Fruit fly (Drosophila melanogaster) whole organism, embryonic: Measurements from ENCODE around the gene Zdhhc8.

Experiments
- Atf-2 ChIP-seq: fragments of 200-800 bp; sonication (Bioruptor generic); optimal IDR thresholded peaks from 2 replicates; lab custom pipeline; 2016; ENCODE audit warnings: missing biosample characterization, missing genetic modification characterization
- CG10366 ChIP-seq: fragments of 200-800 bp; sonication (Bioruptor generic); IDR thresholded peaks from 2 replicates; pipeline ENCODE4 v1.3.6; 2022; ENCODE audit warnings: missing biosample characterization, missing genetic modification characterization
- CG11093 ChIP-seq: fragments of 200-800 bp; sonication (Bioruptor generic); IDR thresholded peaks from 3 replicates; pipeline ENCODE4 v1.3.6; 2022; ENCODE audit warnings: missing biosample characterization, missing genetic modification characterization
- CG12155 ChIP-seq: fragments of 200-800 bp; sonication (Bioruptor generic); optimal IDR thresholded peaks from 3 replicates; lab custom pipeline; 2016; ENCODE audit warnings: missing biosample characterization, missing genetic modification characterization
- CG13287 ChIP-seq: fragments of 200-800 bp; sonication (Bioruptor generic); IDR thresholded peaks from 2 replicates; pipeline ENCODE4 v1.3.6; 2022; ENCODE audit warnings: missing biosample characterization, missing genetic modification characterization; ENCODE audit not compliant: partially characterized antibody
- CG13424 ChIP-seq: fragments of 200-800 bp; sonication (Bioruptor generic); optimal IDR thresholded peaks from 2 replicates; lab custom pipeline; 2019; ENCODE audit warnings: missing biosample characterization, mild to moderate bottlenecking, missing genetic modification characterization, moderate library complexity
- CG1603 ChIP-seq: fragments of 200-800 bp; sonication (Bioruptor generic); optimal IDR thresholded peaks from 2 replicates; lab custom pipeline; 2019; ENCODE audit warnings: missing biosample characterization, mild to moderate bottlenecking, missing genetic modification characterization, moderate library complexity
- CG1647 ChIP-seq: fragments of 200-800 bp; sonication (Bioruptor generic); optimal IDR thresholded peaks from 3 replicates; lab custom pipeline; 2016; ENCODE audit warnings: missing biosample characterization, missing genetic modification characterization
- CG2889 ChIP-seq: fragments of 200-800 bp; sonication (Bioruptor generic); IDR thresholded peaks from 3 replicates; pipeline ENCODE4 v1.3.6; 2022; ENCODE audit warnings: missing biosample characterization, missing genetic modification characterization
- CG31224 ChIP-seq: fragments of 200-800 bp; sonication (Bioruptor generic); IDR thresholded peaks from 2 replicates; pipeline ENCODE4 v1.3.6; 2022; ENCODE audit warnings: missing biosample characterization, missing genetic modification characterization
- CG31441 ChIP-seq: fragments of 200-800 bp; sonication (Bioruptor generic); IDR thresholded peaks from 2 replicates; pipeline ENCODE4 v1.3.6; 2022; ENCODE audit warnings: missing biosample characterization, missing genetic modification characterization
- CG3163 ChIP-seq: fragments of 200-800 bp; sonication (Bioruptor generic); optimal IDR thresholded peaks from 3 replicates; lab custom pipeline; 2016; ENCODE audit warnings: missing biosample characterization, missing genetic modification characterization
- CG32532 ChIP-seq: fragments of 200-800 bp; sonication (Bioruptor generic); IDR thresholded peaks from 2 replicates; pipeline ENCODE4 v1.3.6; 2022; ENCODE audit warnings: missing biosample characterization, missing genetic modification characterization
- CG33557 ChIP-seq: fragments of 200-800 bp; sonication (Bioruptor generic); optimal IDR thresholded peaks from 2 replicates; lab custom pipeline; 2019; ENCODE audit warnings: missing biosample characterization, mild to moderate bottlenecking, missing genetic modification characterization, moderate library complexity
- CG3847 ChIP-seq: fragments of 200-800 bp; sonication (Bioruptor generic); IDR thresholded peaks from 2 replicates; pipeline ENCODE4 v1.3.6; 2022; ENCODE audit warnings: missing biosample characterization, missing genetic modification characterization
- CG4820 ChIP-seq: fragments of 200-800 bp; sonication (Bioruptor generic); optimal IDR thresholded peaks from 3 replicates; lab custom pipeline; 2016; ENCODE audit warnings: missing biosample characterization, missing genetic modification characterization
- CG5245 ChIP-seq: fragments of 200-800 bp; sonication (Bioruptor generic); optimal IDR thresholded peaks from 3 replicates; lab custom pipeline; 2016; ENCODE audit warnings: missing biosample characterization, missing genetic modification characterization
- CG6765 ChIP-seq: fragments of 200-800 bp; sonication (Bioruptor generic); optimal IDR thresholded peaks from 3 replicates; lab custom pipeline; 2017; ENCODE audit warnings: missing biosample characterization, mild to moderate bottlenecking, missing genetic modification characterization
- CG7556 ChIP-seq: fragments of 200-800 bp; sonication (Bioruptor generic); optimal IDR thresholded peaks from 2 replicates; lab custom pipeline; 2017; ENCODE audit warnings: missing biosample characterization, mild to moderate bottlenecking, missing genetic modification characterization
- CG8478 ChIP-seq: fragments of >200 bp; optimal IDR thresholded peaks from 2 replicates; lab custom pipeline; 2018
- CG9932 ChIP-seq: fragments of 200-800 bp; sonication (Bioruptor generic); IDR thresholded peaks from 2 replicates; pipeline ENCODE4 v1.3.6; 2022; ENCODE audit warnings: missing biosample characterization, missing genetic modification characterization
- D19B ChIP-seq: fragments of 200-800 bp; sonication (Bioruptor generic); optimal IDR thresholded peaks from 2 replicates; lab custom pipeline; 2017; ENCODE audit warnings: missing biosample characterization, mild to moderate bottlenecking, missing genetic modification characterization
- Ets65A ChIP-seq: fragments of 200-800 bp; sonication (Bioruptor generic); peaks from one replicate; lab custom pipeline; 2016; ENCODE audit warnings: missing biosample characterization, missing genetic modification characterization
- Ets97D ChIP-seq: fragments of 200-800 bp; sonication (Bioruptor generic); optimal IDR thresholded peaks from 3 replicates; lab custom pipeline; 2016; ENCODE audit warnings: missing biosample characterization, missing genetic modification characterization
- HLHmδ ChIP-seq: fragments of 200-800 bp; sonication (Bioruptor generic); optimal IDR thresholded peaks from 2 replicates; lab custom pipeline; 2018; ENCODE audit warnings: missing biosample characterization, mild to moderate bottlenecking, missing genetic modification characterization, moderate library complexity
- Hr39 ChIP-seq: fragments of >200 bp; optimal IDR thresholded peaks from 2 replicates; lab custom pipeline; 2017
- Kr ChIP-seq: fragments of 200-800 bp; sonication (Bioruptor generic); optimal IDR thresholded peaks from 2 replicates; lab custom pipeline; 2017; ENCODE audit warnings: missing biosample characterization, mild to moderate bottlenecking, missing genetic modification characterization
- NC2α ChIP-seq: fragments of 200-800 bp; sonication (Bioruptor generic); optimal IDR thresholded peaks from 2 replicates; lab custom pipeline; 2016; ENCODE audit warnings: missing biosample characterization, missing genetic modification characterization
- Nf-YA ChIP-seq: fragments of 200-800 bp; sonication (Bioruptor generic); IDR thresholded peaks from 2 replicates; pipeline ENCODE4 v1.3.6; 2022; ENCODE audit warnings: missing biosample characterization, missing genetic modification characterization
- Oaz ChIP-seq: fragments of 200-800 bp; sonication (Bioruptor generic); IDR thresholded peaks from 2 replicates; pipeline ENCODE4 v1.3.6; 2022; ENCODE audit warnings: missing biosample characterization, missing genetic modification characterization
- Pdp1 ChIP-seq, 2 experiments: fragments of 200-800 bp; sonication (Bioruptor generic); optimal IDR thresholded peaks; 3 replicates each; lab custom pipeline; 2016; ENCODE audit warnings: missing biosample characterization in 2 of 2, missing genetic modification characterization in 2 of 2, mild to moderate bottlenecking in 1 of 2, moderate library complexity in 1 of 2
- Ravus ChIP-seq: fragments of 200-800 bp; sonication (Bioruptor generic); IDR thresholded peaks from 2 replicates; pipeline ENCODE4 v1.3.6; 2022; ENCODE audit warnings: missing biosample characterization, missing genetic modification characterization
- Scr ChIP-seq: fragments of 200-800 bp; sonication (Bioruptor generic); IDR thresholded peaks from 2 replicates; pipeline ENCODE4 v1.3.6; 2022; ENCODE audit warnings: missing biosample characterization, missing genetic modification characterization; ENCODE audit not compliant: partially characterized antibody
- Sry-β ChIP-seq: fragments of 200-800 bp; sonication (Bioruptor generic); optimal IDR thresholded peaks from 2 replicates; lab custom pipeline; 2018; ENCODE audit warnings: missing biosample characterization, mild to moderate bottlenecking, missing genetic modification characterization, moderate library complexity
- ab ChIP-seq: fragments of 200-800 bp; sonication (Bioruptor generic); optimal IDR thresholded peaks from 2 replicates; lab custom pipeline; 2016; ENCODE audit warnings: missing biosample characterization, missing genetic modification characterization
- ase ChIP-seq: fragments of 200-800 bp; sonication (Bioruptor generic); IDR thresholded peaks from 3 replicates; pipeline ENCODE4 v1.3.6; 2022; ENCODE audit warnings: missing biosample characterization, missing genetic modification characterization
- bab2 ChIP-seq: fragments of 200-800 bp; sonication (Bioruptor generic); optimal IDR thresholded peaks from 2 replicates; lab custom pipeline; 2016; ENCODE audit warnings: missing biosample characterization, missing genetic modification characterization
- bigmax ChIP-seq: fragments of 200-800 bp; sonication (Bioruptor generic); optimal IDR thresholded peaks from 2 replicates; lab custom pipeline; 2018; ENCODE audit warnings: missing biosample characterization, mild to moderate bottlenecking, missing genetic modification characterization
- cas ChIP-seq: fragments of 200-800 bp; sonication (Bioruptor generic); IDR thresholded peaks from 2 replicates; pipeline ENCODE4 v1.3.6; 2022; ENCODE audit warnings: missing biosample characterization, missing genetic modification characterization
- crol ChIP-seq: fragments of 200-800 bp; sonication (Bioruptor generic); IDR thresholded peaks from 2 replicates; pipeline ENCODE4 v1.3.6; 2022; ENCODE audit warnings: missing biosample characterization, missing genetic modification characterization
- dan ChIP-seq: fragments of 200-800 bp; sonication (Bioruptor generic); IDR thresholded peaks from 2 replicates; pipeline ENCODE4 v1.3.6; 2022; ENCODE audit warnings: missing biosample characterization, missing genetic modification characterization
- dmrt99B ChIP-seq: fragments of 200-800 bp; sonication (Bioruptor generic); optimal IDR thresholded peaks from 2 replicates; lab custom pipeline; 2018; ENCODE audit warnings: missing biosample characterization, mild to moderate bottlenecking, missing genetic modification characterization, moderate library complexity
- en ChIP-seq: fragments of 200-800 bp; sonication (Bioruptor generic); optimal IDR thresholded peaks from 2 replicates; lab custom pipeline; 2016; ENCODE audit warnings: missing biosample characterization, missing genetic modification characterization
- fd64A ChIP-seq: fragments of 200-800 bp; sonication (Bioruptor generic); optimal IDR thresholded peaks from 3 replicates; lab custom pipeline; 2018; ENCODE audit warnings: missing biosample characterization, mild to moderate bottlenecking, missing genetic modification characterization
- gsb-n ChIP-seq: fragments of 200-800 bp; sonication (Bioruptor generic); optimal IDR thresholded peaks from 3 replicates; lab custom pipeline; 2018; ENCODE audit warnings: missing biosample characterization, mild to moderate bottlenecking, missing genetic modification characterization
- ind ChIP-seq: fragments of 200-800 bp; sonication (Bioruptor generic); optimal IDR thresholded peaks from 3 replicates; lab custom pipeline; 2016; ENCODE audit warnings: missing biosample characterization, missing genetic modification characterization
- mirr ChIP-seq: fragments of 200-800 bp; sonication (Bioruptor generic); optimal IDR thresholded peaks from 3 replicates; lab custom pipeline; 2018; ENCODE audit warnings: missing biosample characterization, mild to moderate bottlenecking, missing genetic modification characterization
- nau ChIP-seq: fragments of 200-800 bp; sonication (Bioruptor generic); optimal IDR thresholded peaks from 3 replicates; lab custom pipeline; 2017; ENCODE audit warnings: missing biosample characterization, mild to moderate bottlenecking, missing genetic modification characterization, missing genetic modification reagents
- pb ChIP-seq: fragments of 200-800 bp; sonication (Bioruptor generic); optimal IDR thresholded peaks from 3 replicates; lab custom pipeline; 2016; ENCODE audit warnings: missing biosample characterization, missing genetic modification characterization
- phol ChIP-seq: fragments of 200-800 bp; sonication (Bioruptor generic); optimal IDR thresholded peaks from 3 replicates; lab custom pipeline; 2018; ENCODE audit warnings: missing biosample characterization, mild to moderate bottlenecking, missing genetic modification characterization, moderate library complexity
- sim ChIP-seq: fragments of 200-800 bp; sonication (Bioruptor generic); IDR thresholded peaks from 2 replicates; pipeline ENCODE4 v1.3.6; 2022; ENCODE audit warnings: missing biosample characterization, missing genetic modification characterization
- stwl ChIP-seq: fragments of 200-800 bp; sonication (Bioruptor generic); optimal IDR thresholded peaks from 3 replicates; lab custom pipeline; 2018; ENCODE audit warnings: missing biosample characterization, mild to moderate bottlenecking, missing genetic modification characterization, moderate library complexity
- vfl ChIP-seq: fragments of 200-800 bp; sonication (Bioruptor generic); optimal IDR thresholded peaks from 2 replicates; lab custom pipeline; 2016; ENCODE audit warnings: missing biosample characterization, missing genetic modification characterization

Gene Zdhhc8

DNA sequence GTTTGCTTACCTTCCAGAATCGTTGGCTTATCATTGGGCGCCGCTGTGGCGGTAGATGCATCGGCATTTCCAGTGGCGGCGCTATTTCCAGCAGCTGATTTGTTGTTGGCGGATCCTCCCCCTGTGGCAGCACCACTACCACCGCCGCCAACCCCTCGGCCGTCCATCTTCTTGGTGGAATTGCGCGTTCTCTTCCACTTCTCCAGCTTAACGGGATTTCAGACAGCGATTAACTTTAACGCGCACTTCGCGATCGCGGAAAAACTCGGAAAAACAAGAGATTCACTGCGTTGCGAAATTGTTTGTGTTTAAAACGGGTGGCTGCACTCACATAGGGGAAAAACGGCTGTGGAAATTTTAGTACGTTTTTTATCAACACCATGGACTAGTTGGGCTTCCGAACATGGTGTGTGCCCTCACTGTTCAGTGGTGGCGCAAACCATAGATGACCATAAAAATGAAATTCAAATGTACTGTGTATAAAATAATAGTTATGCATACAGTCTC, 73.2 kb downstream of the Zdhhc8 start, which contains the start of gene c11.1 (continued):
- TF ChIP-seq mirr (GFP tag; lab: Kevin White, UChicago) (no peak), fd64A (GFP tag; lab: Kevin White, UChicago) (no peak), Kr (GFP tag; lab: Kevin White, UChicago) (no peak), Atf-2 (GFP tag; lab: Kevin White, UChicago) (no peak), CG5245 (GFP tag; lab: Kevin White, UChicago) (no peak), vfl (GFP tag; lab: Kevin White, UChicago) (no peak), stwl (tag; lab: Kevin White, UChicago) (peak; percentile 11), CG4820 (GFP tag; lab: Kevin White, UChicago) (no peak), bigmax (GFP tag; lab: Kevin White, UChicago) (no peak), sim (GFP tag; lab: Robert Waterston, UW) (no peak), Nf-YA (GFP tag; lab: Robert Waterston, UW) (no peak), en (GFP tag; lab: Kevin White, UChicago) (no peak), CG31224 (GFP tag; lab: Robert Waterston, UW) (no peak), ind (GFP tag; lab: Kevin White, UChicago) (no peak), ab (no peak), Hr39 (lab: Kevin White, UChicago) (no peak), gsb-n (no peak), CG31441 (no peak), CG8478 (lab: Kevin White, UChicago) (no peak), dmrt99B (no peak), pb (no peak), CG1603 (tag; lab: Kevin White, UChicago) (no peak), CG13424 (tag; lab: Kevin White, UChicago) (no peak), CG3847 (GFP tag; lab: Robert Waterston, UW) (peak; percentile 47; the same call in 1 of the 2 replicates), phol (peak; percentile 19), Sry-β (GFP tag; lab: Kevin White, UChicago) (no peak), CG12155 (no peak), CG7556 (GFP tag; lab: Kevin White, UChicago) (no peak), CG11093 (no peak), CG3163 (GFP tag; lab: Kevin White, UChicago) (peak; percentile 65), Ets97D (GFP tag; lab: Kevin White, UChicago) (peak; percentile 44), Pdp1 (GFP tag; optimal IDR thresholded peaks at IDR 0.05; lab: Kevin White, UChicago) (peak in 1 of 2 experiments; percentile 56), Ets65A (GFP tag; lab: Kevin White, UChicago) (no peak), dan (GFP tag; lab: Robert Waterston, UW) (no peak), CG6765 (GFP tag; lab: Kevin White, UChicago) (no peak), CG33557 (no peak), ase (GFP tag; lab: Robert Waterston, UW) (no peak), NC2α (no peak), D19B (GFP tag; lab: Kevin White, UChicago) (no peak), CG13287 (peak; percentile 47; the same call in 1 of the 2 replicates), cas (GFP tag; lab: Robert Waterston, UW) (no peak), Scr (no peak), CG32532 (GFP tag; lab: Robert Waterston, UW) (no peak), HLHmδ (GFP tag; lab: Kevin White, UChicago) (no peak), Ravus (no peak), CG9932 (GFP tag; lab: Robert Waterston, UW) (no peak; the same call in 1 of the 2 replicates), CG10366 (GFP tag; lab: Robert Waterston, UW) (no peak), CG2889 (GFP tag; lab: Robert Waterston, UW) (no peak), Oaz (GFP tag; lab: Robert Waterston, UW) (no peak), crol (peak; percentile 51), bab2 (no peak), nau (GFP tag; lab: Kevin White, UChicago) (no peak), CG1647 (GFP tag; lab: Kevin White, UChicago) (no peak)
